Worm (Caenorhabditis elegans) whole organism, L1 larva: ENCODE measurements around the gene bud-31.

ENCODE experiments used
- C04F5.9 ChIP-seq: sonication (generic microtip); optimal IDR thresholded peaks from 2 replicates; lab custom pipeline; 2016; ENCODE audit warnings: missing genetic modification characterization, missing compliant biosample characterization
- C16A3.4 ChIP-seq: fragments of 150-350 bp; optimal IDR thresholded peaks from 2 replicates; lab custom pipeline; 2014; ENCODE audit warnings: missing biosample characterization, missing genetic modification characterization
- aha-1 ChIP-seq: fragments of 150-350 bp; optimal IDR thresholded peaks from 2 replicates; lab custom pipeline; 2014; ENCODE audit warnings: missing biosample characterization, missing genetic modification characterization
- alr-1 ChIP-seq: fragments of 200-800 bp; sonication (Bioruptor generic); optimal IDR thresholded peaks from 2 replicates; lab custom pipeline; 2018; ENCODE audit warnings: borderline replicate concordance, mild to moderate bottlenecking, missing genetic modification characterization, missing compliant biosample characterization
- ama-1 ChIP-seq: fragments of 150-350 bp; optimal IDR thresholded peaks from 2 replicates; lab custom pipeline; 2014
- ceh-8 ChIP-seq: fragments of 200-800 bp; sonication (Bioruptor generic); optimal IDR thresholded peaks from 2 replicates; lab custom pipeline; 2018; ENCODE audit warnings: mild to moderate bottlenecking, missing genetic modification characterization, moderate library complexity, missing compliant biosample characterization
- ceh-82 ChIP-seq, 3 experiments: fragments of 150-350 bp in 1 of 3; sonication (generic microtip) in 2 of 3; optimal IDR thresholded peaks; 2 replicates each; lab custom pipeline; 2014 to 2017; ENCODE audit warnings: missing biosample characterization in 3 of 3, missing genetic modification characterization in 3 of 3
- ceh-90 ChIP-seq: sonication (generic microtip); optimal IDR thresholded peaks from 2 replicates; lab custom pipeline; 2016; ENCODE audit warnings: missing genetic modification characterization, missing compliant biosample characterization
- dpl-1 ChIP-seq, 3 experiments: fragments of 150-350 bp in 2 of 3; sonication (generic microtip) in 1 of 3; optimal IDR thresholded peaks; 2 replicates each; lab custom pipeline; 2014 to 2017; ENCODE audit warnings: missing biosample characterization in 3 of 3, missing genetic modification characterization in 3 of 3, missing genetic modification reagents in 3 of 3
- dsc-1 ChIP-seq: sonication (generic microtip); optimal IDR thresholded peaks from 2 replicates; lab custom pipeline; 2016; ENCODE audit warnings: mild to moderate bottlenecking, missing genetic modification characterization, missing compliant biosample characterization
- efl-1 ChIP-seq, 4 experiments: fragments of 150-350 bp; optimal IDR thresholded peaks in 3 of 4; peaks in 1 of 4; 1 replicate in 1 of 4; 2 replicates in 3 of 4; lab custom pipeline; 2014; ENCODE audit warnings: missing biosample characterization in 2 of 4, missing genetic modification characterization in 2 of 4, missing genetic modification reagents in 2 of 4
- egl-13 ChIP-seq: sonication (generic microtip); optimal IDR thresholded peaks from 2 replicates; lab custom pipeline; 2016; ENCODE audit warnings: missing genotype, missing genetic modification reagents, missing genetic modification characterization, missing compliant biosample characterization
- elt-3 ChIP-seq, 6 experiments: fragments of 150-350 bp in 1 of 6; sonication (generic microtip); optimal IDR thresholded peaks; 2 replicates each; lab custom pipeline; 2017 to 2018; ENCODE audit warnings: missing biosample characterization in 6 of 6, missing genetic modification characterization in 6 of 6, inconsistent platforms in 1 of 6
- ets-5 ChIP-seq: fragments of 200-800 bp; sonication (Bioruptor generic); IDR thresholded peaks from 2 replicates; pipeline ENCODE4 v1.3.6; 2022; ENCODE audit warnings: missing genetic modification characterization, missing compliant biosample characterization
- fkh-8 ChIP-seq: sonication (generic microtip); optimal IDR thresholded peaks from 2 replicates; lab custom pipeline; 2016; ENCODE audit warnings: mild to moderate bottlenecking, missing genetic modification characterization, missing compliant biosample characterization
- fos-1 ChIP-seq: fragments of 150-350 bp; optimal IDR thresholded peaks from 2 replicates; lab custom pipeline; 2014; ENCODE audit warnings: missing biosample characterization, missing genetic modification characterization
- grh-1 ChIP-seq: fragments of 200-800 bp; sonication (Bioruptor generic); IDR thresholded peaks from 2 replicates; pipeline ENCODE4 v1.3.6; 2022; ENCODE audit warnings: missing genetic modification reagents, missing genetic modification characterization, missing compliant biosample characterization
- hlh-4 ChIP-seq: sonication (generic microtip); optimal IDR thresholded peaks from 2 replicates; lab custom pipeline; 2016; ENCODE audit warnings: mild to moderate bottlenecking, missing genetic modification characterization, missing compliant biosample characterization
- hpl-2 ChIP-seq: fragments of 150-350 bp; optimal IDR thresholded peaks from 2 replicates; lab custom pipeline; 2014; ENCODE audit warnings: missing biosample characterization, missing genetic modification reagents, missing genetic modification characterization
- irx-1 ChIP-seq: sonication (generic microtip); optimal IDR thresholded peaks from 2 replicates; lab custom pipeline; 2016; ENCODE audit warnings: missing genetic modification characterization, missing compliant biosample characterization
- isw-1 ChIP-seq: fragments of 200-800 bp; sonication (Bioruptor generic); IDR thresholded peaks from 2 replicates; pipeline ENCODE4 v1.3.6; 2022; ENCODE audit warnings: missing genetic modification characterization, missing compliant biosample characterization
- jun-1 ChIP-seq: fragments of 150-350 bp; optimal IDR thresholded peaks from 2 replicates; lab custom pipeline; 2014; ENCODE audit warnings: missing biosample characterization, missing genetic modification reagents, missing genetic modification characterization
- lin-14 ChIP-seq: fragments of 200-800 bp; sonication (Bioruptor generic); optimal IDR thresholded peaks from 2 replicates; lab custom pipeline; 2018; ENCODE audit warnings: mild to moderate bottlenecking, missing genetic modification characterization, moderate library complexity, missing compliant biosample characterization
- lin-35 ChIP-seq, 2 experiments: fragments of 150-350 bp; optimal IDR thresholded peaks; 2 replicates each; lab custom pipeline; 2014; ENCODE audit warnings: missing biosample characterization in 2 of 2, missing genetic modification characterization in 2 of 2, missing genetic modification reagents in 2 of 2
- lin-39 ChIP-seq: fragments of 150-350 bp; optimal IDR thresholded peaks from 2 replicates; lab custom pipeline; 2014; ENCODE audit warnings: missing biosample characterization, missing genetic modification reagents, missing genetic modification characterization
- mep-1 ChIP-seq: fragments of 150-350 bp; optimal IDR thresholded peaks from 2 replicates; lab custom pipeline; 2014; ENCODE audit warnings: missing biosample characterization, missing genetic modification characterization
- nhr-19 ChIP-seq: fragments of 200-800 bp; sonication (Bioruptor generic); conservative IDR thresholded peaks from 2 replicates; pipeline ENCODE4 v1.3.6; 2022; ENCODE audit warnings: missing genetic modification characterization, missing compliant biosample characterization
- nhr-20 ChIP-seq: sonication (generic microtip); optimal IDR thresholded peaks from 2 replicates; lab custom pipeline; 2016; ENCODE audit warnings: mild to moderate bottlenecking, missing genetic modification characterization, missing compliant biosample characterization
- nhr-237 ChIP-seq: fragments of 150-350 bp; optimal IDR thresholded peaks from 2 replicates; lab custom pipeline; 2014; ENCODE audit warnings: missing biosample characterization, missing genetic modification characterization
- nhr-28 ChIP-seq: fragments of 150-350 bp; optimal IDR thresholded peaks from 2 replicates; lab custom pipeline; 2014; ENCODE audit warnings: missing biosample characterization, missing genetic modification characterization
- nhr-71 ChIP-seq: sonication (generic microtip); optimal IDR thresholded peaks from 2 replicates; lab custom pipeline; 2016; ENCODE audit warnings: mild to moderate bottlenecking, missing genetic modification characterization, moderate library complexity, missing compliant biosample characterization
- nhr-76 ChIP-seq: sonication (generic microtip); optimal IDR thresholded peaks from 2 replicates; lab custom pipeline; 2017; ENCODE audit warnings: missing biosample characterization, missing genetic modification characterization
- nhr-84 ChIP-seq: sonication (generic microtip); optimal IDR thresholded peaks from 2 replicates; lab custom pipeline; 2017; ENCODE audit warnings: missing biosample characterization, missing genetic modification characterization
- nhr-85 ChIP-seq: sonication (generic microtip); peaks from one replicate; lab custom pipeline; 2016; ENCODE audit warnings: missing genetic modification characterization, inconsistent platforms, missing compliant biosample characterization
- rnt-1 ChIP-seq: sonication (generic microtip); optimal IDR thresholded peaks from 2 replicates; lab custom pipeline; 2016; ENCODE audit warnings: mild to moderate bottlenecking, missing genetic modification characterization, moderate library complexity, missing compliant biosample characterization
- sup-37 ChIP-seq: fragments of 200-800 bp; sonication (Bioruptor generic); optimal IDR thresholded peaks from 2 replicates; lab custom pipeline; 2018; ENCODE audit warnings: mild to moderate bottlenecking, missing genetic modification characterization, missing compliant biosample characterization
- swsn-7 ChIP-seq: sonication (generic microtip); optimal IDR thresholded peaks from 2 replicates; lab custom pipeline; 2016; ENCODE audit warnings: missing genetic modification characterization, missing compliant biosample characterization
- unc-30 ChIP-seq: sonication (generic microtip); optimal IDR thresholded peaks from 2 replicates; lab custom pipeline; 2017; ENCODE audit warnings: missing biosample characterization, missing genetic modification characterization
- unc-86 ChIP-seq: sonication (generic microtip); optimal IDR thresholded peaks from 2 replicates; lab custom pipeline; 2016; ENCODE audit warnings: missing genetic modification characterization, missing compliant biosample characterization
- unc-98 ChIP-seq: fragments of 200-800 bp; sonication (Bioruptor generic); IDR thresholded peaks from 2 replicates; pipeline ENCODE4 v1.3.6; 2022; ENCODE audit warnings: missing genetic modification characterization, missing compliant biosample characterization
- xbp-1 ChIP-seq: sonication (generic microtip); optimal IDR thresholded peaks from 2 replicates; lab custom pipeline; 2016; ENCODE audit warnings: missing genetic modification characterization, missing compliant biosample characterization
- zag-1 ChIP-seq: fragments of 150-350 bp; optimal IDR thresholded peaks from 2 replicates; lab custom pipeline; 2014; ENCODE audit warnings: missing biosample characterization, missing genetic modification characterization
- zip-4 ChIP-seq: fragments of 200-800 bp; sonication (Bioruptor generic); optimal IDR thresholded peaks from 2 replicates; lab custom pipeline; 2018; ENCODE audit warnings: mild to moderate bottlenecking, missing genetic modification characterization, moderate library complexity, missing compliant biosample characterization

The bud-31 gene

ce11 chrIII:9664484-9665221 is 31.7 kb downstream of the bud-31 start (continued):
- peak in 1 of 3 experiments; percentile 15 for TF ChIP-seq ceh-82 (tag; optimal IDR thresholded peaks at IDR 0.05; lab: Kevin White, UChicago)
- no peak for TF ChIP-seq hlh-4 (tag; lab: Kevin White, UChicago)
- no peak for TF ChIP-seq ceh-8 (GFP tag; lab: Kevin White, UChicago)
- no peak for TF ChIP-seq unc-86 (tag; lab: Kevin White, UChicago)
- TF ChIP-seq nhr-20 (tag; lab: Kevin White, UChicago), result peak; percentile 49
- TF ChIP-seq dsc-1, result peak; percentile 56

ce11 chrIII:9663943-9664342 is 32.4 kb downstream of the bud-31 start:
- peak; percentile 4 for TF ChIP-seq lin-14 (GFP tag; lab: Kevin White, UChicago)
- peak; percentile 15 for TF ChIP-seq egl-13 (tag; lab: Kevin White, UChicago)
- TF ChIP-seq fkh-8 (tag; lab: Kevin White, UChicago), result peak; percentile 72
- no peak for TF ChIP-seq lin-39 (tag; lab: Kevin White, UChicago)
- peak; percentile 51 for TF ChIP-seq nhr-71 (tag; lab: Kevin White, UChicago)
- no peak for TF ChIP-seq unc-30 (tag; lab: Kevin White, UChicago)
- no peak for TF ChIP-seq C04F5.9 (tag; lab: Kevin White, UChicago)
- no peak for TF ChIP-seq dpl-1 (GFP tag; optimal IDR thresholded peaks at IDR 0.05; lab: Kevin White, UChicago)
- TF ChIP-seq nhr-28, result no peak
- peak; percentile 12 for TF ChIP-seq ceh-8 (GFP tag; lab: Kevin White, UChicago)
- peak; percentile 6 for TF ChIP-seq jun-1 (tag; lab: Kevin White, UChicago)
- TF ChIP-seq ceh-90 (tag; lab: Kevin White, UChicago), result no peak
- TF ChIP-seq, all 84 proteins: peak for 6

- TF ChIP-seq fkh-8 (tag; lab: Kevin White, UChicago), result no peak
- no peak for TF ChIP-seq hlh-4 (tag; lab: Kevin White, UChicago)
- no peak for TF ChIP-seq fos-1 (tag; lab: Kevin White, UChicago)
- TF ChIP-seq hpl-2 (GFP tag; lab: Kevin White, UChicago), result no peak
- TF ChIP-seq zag-1, result no peak
- TF ChIP-seq efl-1 (optimal IDR thresholded peaks at IDR 0.05; lab: Kevin White, UChicago), result no peak
- TF ChIP-seq efl-1 (GFP tag; optimal IDR thresholded peaks at IDR 0.05 in 1 of 2; lab: Kevin White, UChicago), result no peak
- no peak for TF ChIP-seq nhr-237 (tag; lab: Kevin White, UChicago)
- no peak for TF ChIP-seq grh-1 (GFP tag; lab: Robert Waterston, UW)
- peak; percentile 62 for TF ChIP-seq rnt-1 (tag; lab: Kevin White, UChicago)
- TF ChIP-seq lin-14 (GFP tag; lab: Kevin White, UChicago), result peak; percentile 68
- TF ChIP-seq ceh-82 (tag; optimal IDR thresholded peaks at IDR 0.05; lab: Kevin White, UChicago), result no peak
- peak; percentile 48 for TF ChIP-seq nhr-85 (tag; lab: Kevin White, UChicago)
- peak; percentile 40 for TF ChIP-seq nhr-19
- TF ChIP-seq aha-1, result no peak
- no peak for TF ChIP-seq swsn-7 (tag; lab: Kevin White, UChicago)
- TF ChIP-seq egl-13 (tag; lab: Kevin White, UChicago), result no peak
- TF ChIP-seq nhr-84 (tag; lab: Kevin White, UChicago), result no peak
- peak; percentile 1 for TF ChIP-seq mep-1
- peak; percentile 54 for TF ChIP-seq nhr-71 (tag; lab: Kevin White, UChicago)
- TF ChIP-seq nhr-20 (tag; lab: Kevin White, UChicago), result peak; percentile 70
- no peak for TF ChIP-seq ama-1
- TF ChIP-seq nhr-76 (tag; lab: Kevin White, UChicago), result no peak
These were observed 33.9 kb downstream of the bud-31 start for ce11 chrIII:9662266-9662959.

- TF ChIP-seq efl-1 (optimal IDR thresholded peaks at IDR 0.05; lab: Kevin White, UChicago), result no peak
- peak in 1 of 2 experiments; percentile 38 for TF ChIP-seq efl-1 (GFP tag; optimal IDR thresholded peaks at IDR 0.05 in 1 of 2; lab: Kevin White, UChicago)
- TF ChIP-seq sup-37 (GFP tag; lab: Kevin White, UChicago), result no peak
- TF ChIP-seq unc-98, result no peak
- peak; percentile 28 for TF ChIP-seq dsc-1
- TF ChIP-seq grh-1 (GFP tag; lab: Robert Waterston, UW), result no peak
- TF ChIP-seq xbp-1 (tag; lab: Kevin White, UChicago), result no peak
- no peak for TF ChIP-seq lin-35 (GFP tag; optimal IDR thresholded peaks at IDR 0.05; lab: Kevin White, UChicago)
- no peak for TF ChIP-seq ets-5 (GFP tag; lab: Robert Waterston, UW)
- TF ChIP-seq nhr-20 (tag; lab: Kevin White, UChicago), result peak; percentile 24
- peak; percentile 56 for TF ChIP-seq nhr-19
- TF ChIP-seq C16A3.4 (tag; lab: Kevin White, UChicago), result no peak
- no peak for TF ChIP-seq isw-1
- no peak for TF ChIP-seq alr-1 (tag; lab: Kevin White, UChicago)
- TF ChIP-seq irx-1 (tag; lab: Kevin White, UChicago), result no peak
- no peak for TF ChIP-seq rnt-1 (tag; lab: Kevin White, UChicago)
- TF ChIP-seq zip-4 (GFP tag; lab: Kevin White, UChicago), result no peak
- peak; percentile 30 for TF ChIP-seq lin-14 (GFP tag; lab: Kevin White, UChicago)
- peak; percentile 39 for TF ChIP-seq nhr-85 (tag; lab: Kevin White, UChicago)
- no peak for TF ChIP-seq elt-3 (tag; optimal IDR thresholded peaks at IDR 0.05; lab: Kevin White, UChicago)
These were observed 35.2 kb downstream of the bud-31 start for ce11 chrIII:9661119-9661518.
